Worm (Caenorhabditis elegans): ENCODE results near the gene C28A5.2.
A peak's percentile ranks its signal among the peaks of the same experiment; 100 is the strongest.

C28A5.2 gene

ce11 chrIII:4412108-4413009 lies 27.0 kb downstream of the C28A5.2 start (continued):
- TF ChIP-seq ztf-7 (tag; optimal IDR thresholded peaks at IDR 0.05) (no peak), duxl-1 (tag; optimal IDR thresholded peaks at IDR 0.05; ENCODE audit: poor library complexity) (no peak), egl-27 (tag; optimal IDR thresholded peaks at IDR 0.05) (no peak), nhr-102 (tag; optimal IDR thresholded peaks at IDR 0.05) (no peak), hif-1 (tag; optimal IDR thresholded peaks at IDR 0.05) (no peak), lin-13 (GFP tag; optimal IDR thresholded peaks at IDR 0.05) (no peak)

- no peak for TF ChIP-seq fos-1 (tag; optimal IDR thresholded peaks at IDR 0.05)
- no peak for TF ChIP-seq zfp-2 (tag; optimal IDR thresholded peaks at IDR 0.05)
- TF ChIP-seq F10B5.3 (tag; optimal IDR thresholded peaks at IDR 0.05), result no peak
- no peak for TF ChIP-seq daf-16 (GFP tag; optimal IDR thresholded peaks at IDR 0.05)
- TF ChIP-seq daf-16 (tag; optimal IDR thresholded peaks at IDR 0.05), result no peak
- no peak for TF ChIP-seq ctbp-1 (GFP tag; IDR thresholded peaks at IDR 0.05)
- no peak for TF ChIP-seq pha-4 (GFP tag; IDR thresholded peaks at IDR 0.05)
- no peak for TF ChIP-seq pha-4 (tag; optimal IDR thresholded peaks at IDR 0.05)
- TF ChIP-seq lin-1 (GFP tag; IDR thresholded peaks at IDR 0.05), result no peak
- TF ChIP-seq F37D6.2 (tag; optimal IDR thresholded peaks at IDR 0.05), result no peak
- no peak for TF ChIP-seq lin-38 (GFP tag; IDR thresholded peaks at IDR 0.05)
- no peak for TF ChIP-seq ZK546.5 (tag; optimal IDR thresholded peaks at IDR 0.05)
- TF ChIP-seq hlh-11 (tag; optimal IDR thresholded peaks at IDR 0.05), result no peak
Observed at ce11 chrIII:4408251-4408650, 31.1 kb downstream of the C28A5.2 start, which contains the start of gene gpch-1. Gene gpch-1 (plus strand): TSS chrIII:4408551.

- TF ChIP-seq set-16 (GFP tag; IDR thresholded peaks at IDR 0.05), result no peak
- 0 out of 2 replicates have a peak, but pooled peaks have one; percentile 9 for TF ChIP-seq lin-38 (GFP tag; IDR thresholded peaks at IDR 0.05)
- peak in 1 of 2 experiments; percentile 49 for TF ChIP-seq unc-62 (GFP tag; optimal IDR thresholded peaks at IDR 0.05 in 1 of 2)
- TF ChIP-seq unc-62 (tag; optimal IDR thresholded peaks at IDR 0.05), result no peak
Observed at ce11 chrIII:4407144-4407543, 32.2 kb downstream of the C28A5.2 start, which contains the start of gene prdx-3. Gene prdx-3 (plus strand): TSS chrIII:4407444.

ce11 chrIII:4405986-4406385 lies 33.4 kb downstream of the C28A5.2 start, which contains the start of gene rnp-4:
Gene rnp-4 (plus strand): TSS chrIII:4406286.
- TF ChIP-seq tra-1 (GFP tag; IDR thresholded peaks at IDR 0.05) (no peak), nhr-76 (tag; optimal IDR thresholded peaks at IDR 0.05) (no peak), php-3 (GFP tag; IDR thresholded peaks at IDR 0.05) (no peak), dpl-1 (GFP tag; optimal IDR thresholded peaks at IDR 0.05) (no peak), aha-1 (tag) (no peak), ceh-62 (tag; optimal IDR thresholded peaks at IDR 0.05) (no peak), Y105C5A.15 (GFP tag; IDR thresholded peaks at IDR 0.05) (no peak), F37D6.2 (tag; optimal IDR thresholded peaks at IDR 0.05) (no peak), nhr-111 (GFP tag; optimal IDR thresholded peaks at IDR 0.05) (no peak), dmd-9 (GFP tag; IDR thresholded peaks at IDR 0.05) (no peak), daf-16 (GFP tag; optimal IDR thresholded peaks at IDR 0.05) (no peak), daf-16 (tag; optimal IDR thresholded peaks at IDR 0.05) (no peak), snpc-1.2 (GFP tag; IDR thresholded peaks at IDR 0.05) (no peak), nhr-77 (tag; optimal IDR thresholded peaks at IDR 0.05) (no peak), daf-8 (GFP tag; IDR thresholded peaks at IDR 0.05) (no peak)
